Fruit fly (Drosophila melanogaster) whole organism, embryonic: ENCODE data around the gene SPARC.

ENCODE experiments used
- C15 ChIP-seq: fragments of 200-800 bp; sonication (Bioruptor generic); IDR thresholded peaks from 3 replicates; pipeline ENCODE4 v1.3.6; 2022; ENCODE audit warnings: missing biosample characterization, missing genetic modification characterization
- CG11456 ChIP-seq: fragments of 200-800 bp; sonication (Bioruptor generic); IDR thresholded peaks from 3 replicates; pipeline ENCODE4 v1.3.6; 2022; ENCODE audit warnings: missing biosample characterization, missing genetic modification characterization
- CG12942 ChIP-seq: fragments of 200-800 bp; sonication (Bioruptor generic); optimal IDR thresholded peaks from 3 replicates; lab custom pipeline; 2016; ENCODE audit warnings: missing biosample characterization, missing genetic modification characterization
- CG15269 ChIP-seq: fragments of 200-800 bp; sonication (Bioruptor generic); optimal IDR thresholded peaks from 2 replicates; lab custom pipeline; 2018; ENCODE audit warnings: missing biosample characterization, mild to moderate bottlenecking, missing genetic modification characterization, moderate library complexity
- CG1529 ChIP-seq: fragments of 200-800 bp; sonication (Bioruptor generic); optimal IDR thresholded peaks from 3 replicates; lab custom pipeline; 2018; ENCODE audit warnings: missing biosample characterization, missing genetic modification characterization
- CG15696 ChIP-seq: fragments of 200-800 bp; sonication (Bioruptor generic); optimal IDR thresholded peaks from 2 replicates; lab custom pipeline; 2019; ENCODE audit warnings: missing biosample characterization, mild to moderate bottlenecking, missing genetic modification characterization, moderate library complexity
- CG1832 ChIP-seq: fragments of 200-800 bp; sonication (Bioruptor generic); optimal IDR thresholded peaks from 2 replicates; lab custom pipeline; 2017; ENCODE audit warnings: missing biosample characterization, mild to moderate bottlenecking, missing genetic modification characterization, inconsistent platforms
- CG18619 ChIP-seq: fragments of 200-800 bp; sonication (Bioruptor generic); optimal IDR thresholded peaks from 3 replicates; lab custom pipeline; 2017; ENCODE audit warnings: missing biosample characterization, mild to moderate bottlenecking, missing genetic modification characterization
- CG2889 ChIP-seq: fragments of 200-800 bp; sonication (Bioruptor generic); IDR thresholded peaks from 3 replicates; pipeline ENCODE4 v1.3.6; 2022; ENCODE audit warnings: missing biosample characterization, missing genetic modification characterization
- CG3726 ChIP-seq: fragments of 200-800 bp; sonication (Bioruptor generic); IDR thresholded peaks from 3 replicates; pipeline ENCODE4, ENCODE4 v1.3.6; 2022; ENCODE audit warnings: missing biosample characterization, missing genetic modification characterization
- CG3847 ChIP-seq: fragments of 200-800 bp; sonication (Bioruptor generic); IDR thresholded peaks from 2 replicates; pipeline ENCODE4 v1.3.6; 2022; ENCODE audit warnings: missing biosample characterization, missing genetic modification characterization
- CG4282 ChIP-seq: fragments of 200-800 bp; sonication (Bioruptor generic); optimal IDR thresholded peaks from 2 replicates; lab custom pipeline; 2016; ENCODE audit warnings: missing biosample characterization, missing genetic modification characterization
- CG6683 ChIP-seq: fragments of 200-800 bp; sonication (Bioruptor generic); optimal IDR thresholded peaks from 2 replicates; lab custom pipeline; 2017; ENCODE audit warnings: missing biosample characterization, mild to moderate bottlenecking, missing genetic modification characterization, missing genetic modification reagents
- CG6765 ChIP-seq: fragments of 200-800 bp; sonication (Bioruptor generic); optimal IDR thresholded peaks from 3 replicates; lab custom pipeline; 2017; ENCODE audit warnings: missing biosample characterization, mild to moderate bottlenecking, missing genetic modification characterization
- CG7271 ChIP-seq: fragments of 200-800 bp; sonication (Bioruptor generic); optimal IDR thresholded peaks from 2 replicates; lab custom pipeline; 2018; ENCODE audit warnings: missing biosample characterization, mild to moderate bottlenecking, missing genetic modification characterization, moderate library complexity
- CG7987 ChIP-seq: fragments of 200-800 bp; sonication (Bioruptor generic); optimal IDR thresholded peaks from 2 replicates; lab custom pipeline; 2018; ENCODE audit warnings: missing biosample characterization, mild to moderate bottlenecking, missing genetic modification characterization, moderate library complexity
- CG8089 ChIP-seq: fragments of 200-800 bp; sonication (Bioruptor generic); optimal IDR thresholded peaks from 3 replicates; lab custom pipeline; 2016; ENCODE audit warnings: missing biosample characterization, missing genetic modification characterization
- CG8281 ChIP-seq: fragments of 200-800 bp; sonication (Bioruptor generic); optimal IDR thresholded peaks from 2 replicates; lab custom pipeline; 2018; ENCODE audit warnings: missing biosample characterization, mild to moderate bottlenecking, missing genetic modification characterization, moderate library complexity
- Camta ChIP-seq: fragments of 200-800 bp; sonication (Bioruptor generic); optimal IDR thresholded peaks from 2 replicates; lab custom pipeline; 2016; ENCODE audit warnings: missing biosample characterization, missing genetic modification characterization
- CkIIα-i1 ChIP-seq: fragments of 200-800 bp; sonication (Bioruptor generic); IDR thresholded peaks from 2 replicates; pipeline ENCODE4 v1.3.6; 2022; ENCODE audit warnings: missing biosample characterization, missing genetic modification characterization
- Hr51 ChIP-seq, 2 experiments: fragments of 200-800 bp; sonication (Bioruptor generic); optimal IDR thresholded peaks; 2 replicates in 1 of 2; 3 replicates in 1 of 2; lab custom pipeline; 2016 to 2018; ENCODE audit warnings: missing biosample characterization in 2 of 2, missing genetic modification characterization in 2 of 2, mild to moderate bottlenecking in 1 of 2, moderate library complexity in 1 of 2
- Mrtf ChIP-seq: fragments of 200-800 bp; sonication (Bioruptor generic); IDR thresholded peaks from 3 replicates; pipeline ENCODE4 v1.3.6; 2022; ENCODE audit warnings: missing biosample characterization, missing genetic modification characterization
- Nf-YA ChIP-seq: fragments of 200-800 bp; sonication (Bioruptor generic); IDR thresholded peaks from 2 replicates; pipeline ENCODE4 v1.3.6; 2022; ENCODE audit warnings: missing biosample characterization, missing genetic modification characterization
- NfI ChIP-seq: fragments of 200-800 bp; sonication (Bioruptor generic); optimal IDR thresholded peaks from 3 replicates; lab custom pipeline; 2018; ENCODE audit warnings: missing biosample characterization, mild to moderate bottlenecking, missing genetic modification characterization, moderate library complexity
- Optix ChIP-seq: fragments of 200-800 bp; sonication (Bioruptor generic); IDR thresholded peaks from 3 replicates; pipeline ENCODE4 v1.3.6; 2022; ENCODE audit warnings: missing biosample characterization, missing genetic modification characterization
- Spps ChIP-seq: fragments of 200-800 bp; sonication (Bioruptor generic); optimal IDR thresholded peaks from 2 replicates; lab custom pipeline; 2018; ENCODE audit warnings: missing biosample characterization, mild to moderate bottlenecking, missing genetic modification characterization
- Usf ChIP-seq: fragments of 200-800 bp; sonication (Bioruptor generic); optimal IDR thresholded peaks from 2 replicates; lab custom pipeline; 2017; ENCODE audit warnings: missing genotype, missing biosample characterization, missing genetic modification characterization
- aop ChIP-seq: fragments of 200-800 bp; sonication (Bioruptor generic); IDR thresholded peaks from 2 replicates; pipeline ENCODE4 v1.3.6; 2022; ENCODE audit warnings: missing biosample characterization, missing genetic modification characterization
- ase ChIP-seq: fragments of 200-800 bp; sonication (Bioruptor generic); IDR thresholded peaks from 3 replicates; pipeline ENCODE4 v1.3.6; 2022; ENCODE audit warnings: missing biosample characterization, missing genetic modification characterization
- bcd ChIP-seq: fragments of 200-800 bp; sonication (Bioruptor generic); optimal IDR thresholded peaks from 2 replicates; lab custom pipeline; 2017; ENCODE audit warnings: missing biosample characterization, mild to moderate bottlenecking, missing genetic modification characterization
- bowl ChIP-seq: fragments of 200-800 bp; sonication (Bioruptor generic); IDR thresholded peaks from 2 replicates; pipeline ENCODE4 v1.3.6; 2022; ENCODE audit warnings: missing biosample characterization, missing genetic modification characterization
- croc ChIP-seq: fragments of 200-800 bp; sonication (Bioruptor generic); conservative IDR thresholded peaks from 3 replicates; pipeline ENCODE4 v1.3.6; 2022; ENCODE audit warnings: missing biosample characterization, missing genetic modification characterization
- dimm ChIP-seq: fragments of 200-800 bp; sonication (Bioruptor generic); IDR thresholded peaks from 2 replicates; pipeline ENCODE4 v1.3.6; 2022; ENCODE audit warnings: missing biosample characterization, missing genetic modification characterization
- dpn ChIP-seq, 2 experiments: fragments of 200-800 bp; sonication (Bioruptor generic); optimal IDR thresholded peaks; 3 replicates each; lab custom pipeline; 2016; ENCODE audit warnings: missing biosample characterization in 2 of 2, missing genetic modification characterization in 2 of 2
- esg ChIP-seq: fragments of 200-800 bp; sonication (Bioruptor generic); conservative IDR thresholded peaks from 2 replicates; pipeline ENCODE4 v1.3.6; 2022; ENCODE audit warnings: missing biosample characterization, missing genetic modification characterization
- fd64A ChIP-seq: fragments of 200-800 bp; sonication (Bioruptor generic); optimal IDR thresholded peaks from 3 replicates; lab custom pipeline; 2018; ENCODE audit warnings: missing biosample characterization, mild to moderate bottlenecking, missing genetic modification characterization
- gro ChIP-seq: fragments of 200-800 bp; sonication (Bioruptor generic); optimal IDR thresholded peaks from 2 replicates; lab custom pipeline; 2016; ENCODE audit warnings: missing biosample characterization, missing genetic modification characterization
- ind ChIP-seq: fragments of 200-800 bp; sonication (Bioruptor generic); optimal IDR thresholded peaks from 3 replicates; lab custom pipeline; 2016; ENCODE audit warnings: missing biosample characterization, missing genetic modification characterization
- insv ChIP-seq, 2 experiments: fragments of 200-800 bp; sonication (Bioruptor generic); optimal IDR thresholded peaks; 3 replicates each; lab custom pipeline; 2016 to 2018; ENCODE audit warnings: missing biosample characterization in 2 of 2, missing genetic modification characterization in 2 of 2
- inv ChIP-seq: fragments of 200-800 bp; sonication (Bioruptor generic); IDR thresholded peaks from 2 replicates; pipeline ENCODE4 v1.3.6; 2022; ENCODE audit warnings: missing biosample characterization, missing genetic modification characterization; ENCODE audit not compliant: partially characterized antibody
- lov ChIP-seq, 2 experiments: fragments of 200-800 bp in 1 of 2; fragments of >200 bp in 1 of 2; sonication (Bioruptor generic) in 1 of 2; IDR thresholded peaks in 1 of 2; optimal IDR thresholded peaks in 1 of 2; 2 replicates in 1 of 2; 3 replicates in 1 of 2; pipeline versions ENCODE4 v1.3.6 to Lab custom; 2017 to 2022; ENCODE audit warnings: missing biosample characterization in 1 of 2, missing genetic modification characterization in 1 of 2
- oc ChIP-seq: fragments of 200-800 bp; sonication (Bioruptor generic); optimal IDR thresholded peaks from 2 replicates; lab custom pipeline; 2018; ENCODE audit warnings: missing biosample characterization, mild to moderate bottlenecking, missing genetic modification characterization, moderate library complexity
- onecut ChIP-seq: fragments of 200-800 bp; sonication (Bioruptor generic); IDR thresholded peaks from 2 replicates; pipeline ENCODE4 v1.3.6; 2022; ENCODE audit warnings: missing biosample characterization, missing genetic modification characterization
- phol ChIP-seq: fragments of 200-800 bp; sonication (Bioruptor generic); optimal IDR thresholded peaks from 3 replicates; lab custom pipeline; 2018; ENCODE audit warnings: missing biosample characterization, mild to moderate bottlenecking, missing genetic modification characterization, moderate library complexity
- sim ChIP-seq: fragments of 200-800 bp; sonication (Bioruptor generic); IDR thresholded peaks from 2 replicates; pipeline ENCODE4 v1.3.6; 2022; ENCODE audit warnings: missing biosample characterization, missing genetic modification characterization
- tll ChIP-seq, 2 experiments: fragments of 200-800 bp in 1 of 2; fragments of >200 bp in 1 of 2; sonication (Bioruptor generic) in 1 of 2; optimal IDR thresholded peaks; 2 replicates each; lab custom pipeline; 2017 to 2019; ENCODE audit warnings: missing biosample characterization in 2 of 2, missing genetic modification characterization in 2 of 2, mild to moderate bottlenecking in 1 of 2, moderate library complexity in 1 of 2
- vvl ChIP-seq: fragments of 200-800 bp; sonication (Bioruptor generic); IDR thresholded peaks from 2 replicates; pipeline ENCODE4 v1.3.6; 2022; ENCODE audit warnings: missing biosample characterization, missing genetic modification characterization

SPARC gene

DNA sequence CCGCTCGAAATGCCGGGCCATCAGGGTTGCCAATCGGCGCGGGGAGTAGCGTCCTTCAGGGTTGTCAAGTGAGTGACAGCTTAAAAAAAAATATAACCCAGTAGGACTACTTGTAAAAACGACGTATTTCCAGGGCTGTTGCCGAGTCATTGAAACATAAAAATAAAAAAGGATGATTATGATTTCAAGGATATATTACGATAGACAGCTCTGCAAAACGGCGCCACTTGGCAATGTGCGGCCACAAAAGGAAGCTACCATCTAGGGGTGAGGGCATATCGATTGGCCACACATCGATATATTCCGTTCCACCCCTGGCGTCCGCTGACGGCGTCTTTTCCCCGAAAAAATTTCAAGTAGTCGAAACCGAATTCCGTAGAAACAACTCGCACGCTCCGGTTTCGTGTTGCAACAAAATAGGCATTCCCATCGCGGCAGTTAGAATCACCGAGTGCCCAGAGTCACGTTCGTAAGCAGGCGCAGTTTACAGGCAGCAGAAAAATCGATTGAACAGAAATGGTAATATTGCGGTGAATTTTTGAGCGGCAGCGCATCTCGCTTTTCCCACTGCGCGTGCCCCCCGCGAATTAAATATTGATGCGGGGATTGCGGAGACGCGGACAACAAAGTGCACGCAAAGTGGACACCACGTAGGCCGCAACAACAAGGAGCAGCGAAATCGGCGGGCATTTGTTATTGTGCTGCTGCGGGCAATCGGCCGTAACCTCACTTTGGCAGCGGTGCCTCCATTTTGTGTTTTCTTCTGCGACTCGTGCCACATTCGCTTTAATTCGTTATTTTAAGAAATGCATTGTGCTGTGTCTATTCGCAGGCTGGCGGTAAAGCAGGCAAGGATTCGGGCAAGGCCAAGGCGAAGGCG lies 5.0 kb downstream of the SPARC start, which contains the start of the genes ball and His2Av (continued):
- peak; percentile 40; the same call in 1 of the 2 replicates for TF ChIP-seq aop (GFP tag; lab: Robert Waterston, UW)
- TF ChIP-seq dimm (GFP tag; lab: Robert Waterston, UW) = 0 out of 2 replicates have a peak, but pooled peaks have one; percentile 45
- TF ChIP-seq CG1832 (GFP tag; lab: Kevin White, UChicago) = no peak
- TF ChIP-seq ase (GFP tag; lab: Robert Waterston, UW) = peak; percentile 82
- peak; percentile 43 for TF ChIP-seq CG7987 (GFP tag; lab: Kevin White, UChicago)
- TF ChIP-seq CG15696 (tag; lab: Kevin White, UChicago) = peak; percentile 72
- TF ChIP-seq CG15269 (tag; lab: Kevin White, UChicago) = peak; percentile 82
- peak; percentile 53 for TF ChIP-seq CG7271 (tag; lab: Kevin White, UChicago)
- TF ChIP-seq CG6765 = peak; percentile 42
- TF ChIP-seq tll (GFP tag; optimal IDR thresholded peaks at IDR 0.05; lab: Kevin White, UChicago) = peak in 1 of 2 experiments; percentile 51
- TF ChIP-seq CG11456 = peak; percentile 90
- TF ChIP-seq vvl (GFP tag; lab: Robert Waterston, UW) = peak; percentile 93
- peak; percentile 89 for TF ChIP-seq CG3847 (GFP tag; lab: Robert Waterston, UW)
- peak; percentile 61 for TF ChIP-seq CG6683 (GFP tag; lab: Kevin White, UChicago)
- peak; percentile 69 for TF ChIP-seq Nf-YA (GFP tag; lab: Robert Waterston, UW)
- TF ChIP-seq CG4282 (GFP tag; lab: Kevin White, UChicago) = peak; percentile 54
- TF ChIP-seq ind (GFP tag; lab: Kevin White, UChicago) = peak; percentile 85
- peak; percentile 70 for TF ChIP-seq bcd (GFP tag; lab: Kevin White, UChicago)
- peak; percentile 67 for TF ChIP-seq oc
- peak; percentile 65 for TF ChIP-seq C15
- peak; percentile 85 for TF ChIP-seq NfI (GFP tag; lab: Kevin White, UChicago)
- no peak for TF ChIP-seq fd64A
- peak; percentile 67 to 85 for TF ChIP-seq Hr51 (GFP tag; optimal IDR thresholded peaks at IDR 0.05; lab: Kevin White, UChicago)
- TF ChIP-seq CG18619 (GFP tag; lab: Kevin White, UChicago) = peak; percentile 70
- peak; percentile 76 for TF ChIP-seq phol
- TF ChIP-seq inv = peak; percentile 86
- TF ChIP-seq CG3726 (GFP tag; lab: Robert Waterston, UW) = peak; percentile 63; the same call in 1 of the 3 replicates
- peak; percentile 85 for TF ChIP-seq Optix
- 0 out of 2 replicates have a peak, but pooled peaks have one; percentile 8 for TF ChIP-seq sim
- TF ChIP-seq Usf = peak; percentile 54
- TF ChIP-seq CG8089 (GFP tag; lab: Kevin White, UChicago) = peak; percentile 78
- TF ChIP-seq CkIIα-i1 = no peak
- TF ChIP-seq onecut = peak; percentile 83
- TF ChIP-seq Spps (tag; lab: Kevin White, UChicago) = peak; percentile 65
- TF ChIP-seq gro = peak; percentile 79
- TF ChIP-seq CG12942 (GFP tag; lab: Kevin White, UChicago) = peak; percentile 87
- peak; percentile 53 for TF ChIP-seq CG1529
- TF ChIP-seq Mrtf (GFP tag; lab: Robert Waterston, UW) = peak; percentile 73; the same call in 1 of the 3 replicates
- peak; percentile 74 for TF ChIP-seq Camta
- TF ChIP-seq CG2889 (GFP tag; lab: Robert Waterston, UW) = peak; percentile 82
- peak; percentile 49; the same call in 2 of the 3 replicates for TF ChIP-seq croc (GFP tag; lab: Robert Waterston, UW)
- peak; percentile 84 to 90 for TF ChIP-seq dpn (GFP tag; optimal IDR thresholded peaks at IDR 0.05; lab: Kevin White, UChicago)
- peak; percentile 8 for TF ChIP-seq CG8281
- TF ChIP-seq lov (optimal IDR thresholded peaks at IDR 0.05; lab: Kevin White, UChicago) = no peak
- peak; percentile 79 for TF ChIP-seq lov (GFP tag; IDR thresholded peaks at IDR 0.05; lab: Robert Waterston, UW)
- TF ChIP-seq bowl (GFP tag; lab: Robert Waterston, UW) = peak; percentile 42; the same call in 1 of the 2 replicates
- TF ChIP-seq esg = peak; percentile 77
- peak in 1 of 2 experiments; percentile 68 for TF ChIP-seq insv (GFP tag; optimal IDR thresholded peaks at IDR 0.05; lab: Kevin White, UChicago)
